Fruit fly (Drosophila melanogaster): Measurements from ENCODE around the gene Ctl2.
A peak's percentile ranks its signal among the peaks of the same experiment; 100 is the strongest.

DNA sequence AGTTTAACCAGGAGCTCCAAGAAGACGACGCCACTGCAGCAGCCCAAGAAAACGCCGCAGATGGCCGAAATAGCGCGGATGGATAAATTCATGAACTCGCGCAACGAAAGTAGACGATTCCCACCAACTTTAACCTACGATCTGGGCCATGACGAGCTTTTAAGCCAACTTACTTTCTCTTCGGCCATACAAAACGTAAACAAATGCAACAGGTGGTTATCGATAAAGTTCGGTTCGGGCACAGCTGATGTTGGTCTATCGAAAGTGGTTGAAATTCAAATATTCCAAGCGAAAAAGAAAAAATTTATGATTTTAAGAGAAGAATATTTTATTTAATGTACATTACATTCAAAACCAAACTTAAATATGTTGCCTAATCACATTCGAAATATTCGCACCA lies 23.5 kb downstream of the Ctl2 start, which contains the start of gene CG14511:
- TF ChIP-seq CG14655 (GFP tag; optimal IDR thresholded peaks at IDR 0.05) (no peak), fd96Ca (GFP tag; IDR thresholded peaks at IDR 0.05) (no peak), CG17806 (tag; optimal IDR thresholded peaks at IDR 0.05) (no peak), CG12605 (GFP tag; IDR thresholded peaks at IDR 0.05) (peak; percentile 40; the same call in 1 of the 2 replicates), EcR (GFP tag; optimal IDR thresholded peaks at IDR 0.05) (no peak)
